Worm (Caenorhabditis elegans): ENCODE measurements around the gene F49C12.15.

F49C12.15 gene

ce11 chrIV:9318147-9318546 lies 6.1 kb upstream of the F49C12.15 start:
- no peak for TF ChIP-seq him-1 (tag; optimal IDR thresholded peaks at IDR 0.05)
- TF ChIP-seq dao-5 (tag; optimal IDR thresholded peaks at IDR 0.05) = no peak
- TF ChIP-seq W03F9.2 (tag; optimal IDR thresholded peaks at IDR 0.05) = no peak

DNA sequence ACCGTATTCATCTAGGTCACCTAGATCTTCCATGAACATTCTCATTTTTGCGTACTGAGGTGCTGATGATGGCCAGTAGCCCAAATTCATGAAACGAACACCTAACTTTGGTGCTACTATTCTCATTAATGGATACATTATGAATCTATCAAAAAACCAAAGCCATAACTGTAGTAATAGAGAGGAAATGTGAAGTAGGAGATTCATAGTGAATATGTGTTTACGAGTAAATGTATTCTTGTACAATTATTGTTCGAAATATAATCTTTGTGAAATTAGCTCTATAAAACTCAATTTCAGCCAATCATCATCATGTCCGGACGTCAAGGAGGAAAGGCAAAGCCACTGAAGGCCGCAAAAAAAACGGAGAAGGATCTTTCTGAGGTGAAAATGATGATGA lies 5.2 kb upstream of the F49C12.15 start, which contains the start of the genes F49C12.11 and nemt-1:
Gene F49C12.11 (plus strand): TSS at position 301 of the 400 bp plus-strand sequence.
Gene nemt-1 (minus strand): TSS at position 360 of the 400 bp plus-strand sequence.
- TF ChIP-seq dao-5 (tag; optimal IDR thresholded peaks at IDR 0.05) = no peak
- no peak for TF ChIP-seq him-1 (tag; optimal IDR thresholded peaks at IDR 0.05)
- no peak for TF ChIP-seq W03F9.2 (tag; optimal IDR thresholded peaks at IDR 0.05)

DNA sequence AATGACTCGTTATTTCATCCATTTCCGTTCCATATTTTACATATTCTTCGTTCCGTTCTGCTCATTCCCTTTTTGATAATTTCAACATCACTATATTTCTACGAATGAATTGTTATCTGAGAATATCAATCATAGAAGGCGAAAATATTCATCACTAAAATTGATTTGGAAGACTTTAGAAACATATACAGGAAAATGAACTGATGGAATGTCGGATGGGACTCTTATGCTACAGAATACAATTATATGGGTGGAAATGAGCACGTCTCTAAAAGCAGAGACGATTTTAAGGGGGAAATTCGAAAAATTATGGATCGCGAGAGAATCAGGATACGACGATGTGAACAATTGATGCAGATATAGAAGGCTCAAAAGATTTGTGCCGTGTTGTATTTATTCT lies 4.2 kb upstream of the F49C12.15 start:
- TF ChIP-seq dao-5 (tag; optimal IDR thresholded peaks at IDR 0.05) = no peak

ce11 chrIV:9321039-9321851 lies 3.0 kb upstream of the F49C12.15 start, which contains the start of the genes F49C12.12 and vha-17:
F49C12.12 (minus strand) TSS chrIV:9321089.
vha-17 (plus strand) TSS chrIV:9321801.
- TF ChIP-seq dao-5 (tag; optimal IDR thresholded peaks at IDR 0.05) (no peak), W03F9.2 (tag; optimal IDR thresholded peaks at IDR 0.05) (peak; percentile 28)

- TF ChIP-seq W03F9.2 (tag; optimal IDR thresholded peaks at IDR 0.05) = no peak
- no peak for TF ChIP-seq him-1 (tag; optimal IDR thresholded peaks at IDR 0.05)
- no peak for TF ChIP-seq dao-5 (tag; optimal IDR thresholded peaks at IDR 0.05)
Measured at ce11 chrIV:9322489-9322888, 1.8 kb upstream of the F49C12.15 start.

DNA sequence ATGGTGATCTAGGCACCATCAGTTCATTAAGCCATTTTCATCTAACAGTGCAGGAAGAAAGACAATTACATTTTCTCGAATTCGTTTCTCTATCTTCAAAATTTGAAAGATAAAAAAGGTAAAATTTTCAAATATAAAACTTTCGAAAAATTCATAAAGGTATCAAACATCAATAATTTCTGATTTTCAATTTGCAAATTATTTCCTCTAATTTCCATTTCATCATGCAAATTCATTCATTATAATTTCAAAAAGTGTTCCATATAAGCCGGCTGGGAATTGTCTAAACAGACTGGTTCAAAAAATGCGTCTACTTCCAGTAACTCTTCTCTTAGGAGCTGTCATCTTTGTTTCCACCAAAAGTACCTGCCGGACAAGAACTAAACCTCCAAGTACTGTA lies 3.5 kb downstream of the F49C12.15 start, which contains the start of gene clec-183:
Gene clec-183 (plus strand): TSS at position 301 of the 400 bp plus-strand sequence.
- TF ChIP-seq dao-5 (tag; optimal IDR thresholded peaks at IDR 0.05) (no peak), W03F9.2 (tag; optimal IDR thresholded peaks at IDR 0.05) (no peak), him-1 (tag; optimal IDR thresholded peaks at IDR 0.05) (no peak)

ce11 chrIV:9330755-9331154 lies 6.5 kb downstream of the F49C12.15 start, which contains the start of gene nspg-7.1:
nspg-7.1 (minus strand) TSS chrIV:9330855.
- TF ChIP-seq him-1 (tag; optimal IDR thresholded peaks at IDR 0.05) = no peak
- no peak for TF ChIP-seq W03F9.2 (tag; optimal IDR thresholded peaks at IDR 0.05)
- no peak for TF ChIP-seq dao-5 (tag; optimal IDR thresholded peaks at IDR 0.05)

DNA sequence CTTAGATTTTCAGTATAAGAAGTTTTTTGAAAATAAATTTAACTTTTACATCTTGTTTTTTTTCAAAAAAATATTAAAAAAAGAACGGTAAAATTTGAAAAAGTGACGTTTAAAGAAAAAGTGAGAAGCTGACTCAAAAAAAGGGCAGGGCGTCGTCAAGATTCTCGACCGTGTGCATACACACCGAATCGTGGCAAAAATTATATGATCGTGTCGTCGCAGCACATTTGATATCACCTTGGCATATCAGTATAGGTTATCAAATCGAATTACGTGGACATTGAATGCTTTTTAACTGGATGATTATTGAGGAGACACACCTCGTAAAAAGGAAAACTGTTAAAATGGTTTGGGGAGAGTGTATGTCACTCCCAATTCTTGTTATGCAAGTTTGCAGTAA lies 8.8 kb downstream of the F49C12.15 start:
- no peak for TF ChIP-seq dao-5 (tag; optimal IDR thresholded peaks at IDR 0.05)
- TF ChIP-seq W03F9.2 (tag; optimal IDR thresholded peaks at IDR 0.05) = no peak
- TF ChIP-seq him-1 (tag; optimal IDR thresholded peaks at IDR 0.05) = no peak

- TF ChIP-seq W03F9.2 (tag; optimal IDR thresholded peaks at IDR 0.05) = no peak
Measured at ce11 chrIV:9335552-9336251, 11.4 kb downstream of the F49C12.15 start, which contains the start of the genes coa-4 and T20D3.14. coa-4 (minus strand) TSS chrIV:9335602. T20D3.14 (minus strand) TSS chrIV:9335909.

DNA sequence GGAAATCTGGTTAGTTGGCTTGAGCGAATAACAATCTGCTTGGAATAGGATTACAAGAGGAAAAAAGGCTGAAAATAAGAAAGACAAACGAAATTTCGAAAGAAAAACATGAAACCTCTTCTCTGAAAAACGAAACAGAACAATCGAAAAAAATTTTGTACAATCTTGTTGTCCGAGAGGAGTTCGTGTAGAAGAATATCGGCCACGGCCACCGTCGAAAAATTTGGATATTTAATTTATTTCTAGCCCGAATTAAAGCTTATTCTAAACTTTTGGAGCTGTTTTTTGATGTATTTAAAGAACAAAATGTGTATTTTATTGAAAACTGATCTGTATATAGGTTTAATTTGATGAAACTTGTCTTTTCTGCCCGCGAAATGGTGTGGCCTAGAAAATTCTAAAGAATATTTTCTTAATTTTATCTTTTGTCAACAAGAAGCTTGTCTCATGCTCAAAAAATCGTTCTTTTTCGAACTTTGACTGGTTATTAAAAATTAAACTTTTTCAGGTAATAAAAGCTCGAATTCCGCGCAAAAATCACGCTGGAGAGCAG lies 12.4 kb downstream of the F49C12.15 start, which contains the start of gene T20D3.5:
Gene T20D3.5 (plus strand): TSS at position 503 of the 553 bp plus-strand sequence.
- no peak for TF ChIP-seq him-1 (tag; optimal IDR thresholded peaks at IDR 0.05)
- no peak for TF ChIP-seq dao-5 (tag; optimal IDR thresholded peaks at IDR 0.05)
- no peak for TF ChIP-seq W03F9.2 (tag; optimal IDR thresholded peaks at IDR 0.05)

DNA sequence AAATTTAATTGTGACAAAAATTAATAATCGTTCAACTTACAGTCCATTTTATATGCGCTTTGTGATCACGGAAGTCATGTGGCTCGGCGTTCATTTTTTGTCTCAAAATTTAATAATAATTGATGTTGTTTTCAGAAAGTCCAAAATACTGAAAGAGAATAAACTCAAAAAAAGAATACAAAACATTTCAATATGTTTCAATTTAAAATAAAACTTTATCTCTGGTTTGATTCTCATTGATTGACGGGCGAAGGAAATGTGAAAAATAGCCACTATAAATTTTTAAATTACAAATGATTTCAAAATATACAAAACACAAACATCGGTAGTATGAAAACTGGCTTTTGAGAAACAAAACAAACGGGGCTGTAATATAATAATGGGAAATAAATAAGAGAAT lies 14.9 kb downstream of the F49C12.15 start, which contains the start of gene T20D3.6:
Gene T20D3.6 (minus strand): TSS at position 101 of the 400 bp plus-strand sequence.
- no peak for TF ChIP-seq him-1 (tag; optimal IDR thresholded peaks at IDR 0.05)
- no peak for TF ChIP-seq dao-5 (tag; optimal IDR thresholded peaks at IDR 0.05)
- no peak for TF ChIP-seq W03F9.2 (tag; optimal IDR thresholded peaks at IDR 0.05)

ce11 chrIV:9341591-9341990 lies 17.3 kb downstream of the F49C12.15 start, which contains the start of gene vps-26:
vps-26 (minus strand) TSS chrIV:9341790.
- TF ChIP-seq dao-5 (tag; optimal IDR thresholded peaks at IDR 0.05) (no peak), W03F9.2 (tag; optimal IDR thresholded peaks at IDR 0.05) (peak; percentile 22)

DNA sequence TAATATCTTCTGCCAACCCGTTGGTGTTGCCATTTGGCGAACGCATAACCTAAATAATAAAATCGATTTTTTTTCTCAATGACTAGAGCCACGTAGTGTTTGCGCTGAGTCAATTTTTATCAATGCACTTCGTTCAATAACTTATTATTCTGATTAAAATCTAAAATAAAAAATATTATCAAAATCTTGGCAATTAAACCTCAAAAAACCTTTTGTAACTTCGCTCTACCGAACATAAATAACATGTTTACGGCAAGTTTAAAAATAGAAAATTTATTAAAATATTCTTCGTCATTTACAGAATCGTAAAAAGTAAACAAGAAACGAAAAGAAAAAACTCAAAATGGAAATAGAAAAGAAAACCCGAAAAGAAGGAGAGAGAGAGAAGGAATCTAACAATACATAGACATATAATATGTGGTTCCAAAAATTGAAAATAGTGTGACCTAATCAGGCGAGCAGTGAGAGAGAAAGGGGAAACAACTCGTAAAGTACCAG lies 18.9 kb downstream of the F49C12.15 start, which contains the start of gene pigc-1:
Gene pigc-1 (minus strand): TSS at position 51 of the 498 bp plus-strand sequence.
- TF ChIP-seq dao-5 (tag; optimal IDR thresholded peaks at IDR 0.05) = no peak
- TF ChIP-seq W03F9.2 (tag; optimal IDR thresholded peaks at IDR 0.05) = peak; percentile 1
- TF ChIP-seq him-1 (tag; optimal IDR thresholded peaks at IDR 0.05) = no peak

Measured in whole organism, L4/young adult.